Fruit fly (Drosophila melanogaster) whole organism, pupa: Measurements from ENCODE around the gene NijB.

Source experiments
- CG12605 ChIP-seq: fragments of 200-800 bp; sonication (Bioruptor generic); IDR thresholded peaks from 2 replicates; pipeline ENCODE4 v1.3.6; 2022; ENCODE audit warnings: missing biosample characterization, missing genetic modification characterization
- CG9948 ChIP-seq: fragments of 200-800 bp; sonication (Bioruptor generic); optimal IDR thresholded peaks from 2 replicates; lab custom pipeline; 2018; ENCODE audit warnings: missing biosample characterization, mild to moderate bottlenecking, missing genetic modification characterization, moderate library complexity
- Snoo ChIP-seq: fragments of 200-800 bp; sonication (Bioruptor generic); optimal IDR thresholded peaks from 3 replicates; lab custom pipeline; 2017; ENCODE audit warnings: missing biosample characterization, mild to moderate bottlenecking, missing genetic modification characterization, inconsistent platforms
- fd96Ca ChIP-seq: fragments of 200-800 bp; sonication (Bioruptor generic); IDR thresholded peaks from 3 replicates; pipeline ENCODE4 v1.3.6; 2022; ENCODE audit warnings: missing biosample characterization, missing genetic modification characterization

dm6 chr3L:18846233-18846271, 46.1 kb upstream of the NijB start, which contains the start of gene Indy:
- TF ChIP-seq fd96Ca (GFP tag; lab: Robert Waterston, UW) (no peak), CG9948 (tag; lab: Kevin White, UChicago) (no peak), Snoo (tag; lab: Kevin White, UChicago) (no peak), CG12605 (GFP tag; lab: Robert Waterston, UW) (no peak)
